Fruit fly (Drosophila melanogaster) whole organism, embryonic: ENCODE measurements around the gene CG3632.

Source experiments
- Antp ChIP-seq: fragments of 200-800 bp; sonication (Bioruptor generic); optimal IDR thresholded peaks from 3 replicates; lab custom pipeline; 2016; ENCODE audit warnings: missing biosample characterization, missing genetic modification characterization
- Atf-2 ChIP-seq: fragments of 200-800 bp; sonication (Bioruptor generic); optimal IDR thresholded peaks from 2 replicates; lab custom pipeline; 2016; ENCODE audit warnings: missing biosample characterization, missing genetic modification characterization
- Atf6 ChIP-seq: fragments of 200-800 bp; sonication (Bioruptor generic); IDR thresholded peaks from 2 replicates; pipeline ENCODE4 v1.3.6; 2022; ENCODE audit warnings: missing biosample characterization, missing genetic modification characterization
- B-H2 ChIP-seq: fragments of 200-800 bp; sonication (Bioruptor generic); optimal IDR thresholded peaks from 2 replicates; lab custom pipeline; 2018; ENCODE audit warnings: missing biosample characterization, mild to moderate bottlenecking, missing genetic modification characterization
- CG12659 ChIP-seq: fragments of 200-800 bp; sonication (Bioruptor generic); optimal IDR thresholded peaks from 3 replicates; lab custom pipeline; 2017; ENCODE audit warnings: mild to moderate bottlenecking, missing biosample characterization, missing genetic modification reagents, missing genetic modification characterization
- CG15073 ChIP-seq: fragments of 200-800 bp; sonication (Bioruptor generic); optimal IDR thresholded peaks from 2 replicates; lab custom pipeline; 2016; ENCODE audit warnings: missing biosample characterization, missing genetic modification characterization
- CG1603 ChIP-seq: fragments of 200-800 bp; sonication (Bioruptor generic); optimal IDR thresholded peaks from 2 replicates; lab custom pipeline; 2019; ENCODE audit warnings: missing biosample characterization, mild to moderate bottlenecking, missing genetic modification characterization, moderate library complexity
- CG17361 ChIP-seq: fragments of 200-800 bp; sonication (Bioruptor generic); IDR thresholded peaks from 3 replicates; pipeline ENCODE4 v1.3.6; 2022; ENCODE audit warnings: missing biosample characterization, missing genetic modification characterization
- CG17612 ChIP-seq: fragments of 200-800 bp; sonication (Bioruptor generic); IDR thresholded peaks from 2 replicates; pipeline ENCODE4 v1.3.6; 2022; ENCODE audit warnings: missing biosample characterization, missing genetic modification characterization
- CG30431 ChIP-seq: fragments of 200-800 bp; sonication (Bioruptor generic); optimal IDR thresholded peaks from 2 replicates; lab custom pipeline; 2017; ENCODE audit warnings: missing biosample characterization, missing genetic modification characterization
- CG5245 ChIP-seq: fragments of 200-800 bp; sonication (Bioruptor generic); optimal IDR thresholded peaks from 3 replicates; lab custom pipeline; 2016; ENCODE audit warnings: missing biosample characterization, missing genetic modification characterization
- CG7372 ChIP-seq: fragments of 200-800 bp; sonication (Bioruptor generic); IDR thresholded peaks from 2 replicates; pipeline ENCODE4 v1.3.6; 2022; ENCODE audit warnings: missing biosample characterization, missing genetic modification characterization
- CoRest ChIP-seq: fragments of 200-800 bp; sonication (Bioruptor generic); optimal IDR thresholded peaks from 3 replicates; lab custom pipeline; 2018; ENCODE audit warnings: missing biosample characterization, mild to moderate bottlenecking, missing genetic modification characterization, moderate library complexity
- Dp ChIP-seq: fragments of 200-800 bp; sonication (Bioruptor generic); optimal IDR thresholded peaks from 2 replicates; lab custom pipeline; 2018; ENCODE audit warnings: missing biosample characterization, mild to moderate bottlenecking, missing genetic modification characterization, moderate library complexity
- Gsc ChIP-seq: fragments of 200-800 bp; sonication (Bioruptor generic); IDR thresholded peaks from 2 replicates; pipeline ENCODE4 v1.3.6; 2022; ENCODE audit warnings: missing biosample characterization, missing genetic modification characterization
- HmgZ ChIP-seq: fragments of 200-800 bp; sonication (Bioruptor generic); optimal IDR thresholded peaks from 2 replicates; lab custom pipeline; 2018; ENCODE audit warnings: missing biosample characterization, mild to moderate bottlenecking, missing genetic modification characterization
- Hr3 ChIP-seq: fragments of 200-800 bp; sonication (Bioruptor generic); optimal IDR thresholded peaks from 3 replicates; lab custom pipeline; 2016; ENCODE audit warnings: missing biosample characterization, missing genetic modification characterization
- Hr51 ChIP-seq, 2 experiments: fragments of 200-800 bp; sonication (Bioruptor generic); optimal IDR thresholded peaks; 2 replicates in 1 of 2; 3 replicates in 1 of 2; lab custom pipeline; 2016 to 2018; ENCODE audit warnings: missing biosample characterization in 2 of 2, missing genetic modification characterization in 2 of 2, mild to moderate bottlenecking in 1 of 2, moderate library complexity in 1 of 2
- Hsf ChIP-seq: fragments of 200-800 bp; sonication (Bioruptor generic); optimal IDR thresholded peaks from 3 replicates; lab custom pipeline; 2016; ENCODE audit warnings: missing biosample characterization, missing genetic modification characterization
- Jarid2 ChIP-seq: fragments of 200-800 bp; sonication (Bioruptor generic); optimal IDR thresholded peaks from 3 replicates; lab custom pipeline; 2017; ENCODE audit warnings: mild to moderate bottlenecking, missing biosample characterization, missing genetic modification reagents, missing genetic modification characterization
- Lpt ChIP-seq: fragments of >200 bp; optimal IDR thresholded peaks from 2 replicates; lab custom pipeline; 2018; ENCODE audit warnings: missing biosample characterization, missing genetic modification characterization
- MBD-R2 ChIP-seq: fragments of 200-800 bp; sonication (Bioruptor generic); IDR thresholded peaks from 2 replicates; pipeline ENCODE4 v1.3.6; 2022; ENCODE audit warnings: missing biosample characterization, missing genetic modification characterization
- Myb ChIP-seq: fragments of 200-800 bp; sonication (Bioruptor generic); optimal IDR thresholded peaks from 2 replicates; lab custom pipeline; 2016; ENCODE audit warnings: missing biosample characterization, missing genetic modification characterization
- Oaz ChIP-seq: fragments of 200-800 bp; sonication (Bioruptor generic); IDR thresholded peaks from 2 replicates; pipeline ENCODE4 v1.3.6; 2022; ENCODE audit warnings: missing biosample characterization, missing genetic modification characterization
- Pdp1 ChIP-seq, 2 experiments: fragments of 200-800 bp; sonication (Bioruptor generic); optimal IDR thresholded peaks; 3 replicates each; lab custom pipeline; 2016; ENCODE audit warnings: missing biosample characterization in 2 of 2, missing genetic modification characterization in 2 of 2, mild to moderate bottlenecking in 1 of 2, moderate library complexity in 1 of 2
- Ravus ChIP-seq: fragments of 200-800 bp; sonication (Bioruptor generic); IDR thresholded peaks from 2 replicates; pipeline ENCODE4 v1.3.6; 2022; ENCODE audit warnings: missing biosample characterization, missing genetic modification characterization
- Scr ChIP-seq: fragments of 200-800 bp; sonication (Bioruptor generic); IDR thresholded peaks from 2 replicates; pipeline ENCODE4 v1.3.6; 2022; ENCODE audit warnings: missing biosample characterization, missing genetic modification characterization; ENCODE audit not compliant: partially characterized antibody
- Sin3A ChIP-seq: fragments of >200 bp; optimal IDR thresholded peaks from 2 replicates; lab custom pipeline; 2018
- Ssrp ChIP-seq: fragments of 200-800 bp; sonication (Bioruptor generic); optimal IDR thresholded peaks from 2 replicates; lab custom pipeline; 2018; ENCODE audit warnings: missing biosample characterization, mild to moderate bottlenecking, missing genetic modification characterization, moderate library complexity
- Taf1 ChIP-seq: fragments of 200-800 bp; sonication (Bioruptor generic); IDR thresholded peaks from 2 replicates; pipeline ENCODE4 v1.3.6; 2022; ENCODE audit warnings: missing biosample characterization, missing genetic modification characterization
- chinmo ChIP-seq: fragments of 200-800 bp; sonication (Bioruptor generic); IDR thresholded peaks from 4 replicates; pipeline ENCODE4 v1.3.6; 2022; ENCODE audit warnings: missing biosample characterization, missing genetic modification characterization; ENCODE audit not compliant: partially characterized antibody
- crc ChIP-seq: fragments of 200-800 bp; sonication (Bioruptor generic); optimal IDR thresholded peaks from 2 replicates; lab custom pipeline; 2016; ENCODE audit warnings: missing biosample characterization, missing genetic modification characterization
- cwo ChIP-seq: fragments of 200-800 bp; sonication (Bioruptor generic); optimal IDR thresholded peaks from 3 replicates; lab custom pipeline; 2017; ENCODE audit warnings: missing biosample characterization, missing genetic modification characterization, mild to moderate bottlenecking, moderate library complexity, missing genetic modification reagents
- dmrt11E ChIP-seq: fragments of 200-800 bp; sonication (Bioruptor generic); optimal IDR thresholded peaks from 3 replicates; lab custom pipeline; 2018; ENCODE audit warnings: missing biosample characterization, mild to moderate bottlenecking, missing genetic modification characterization, moderate library complexity
- dpn ChIP-seq, 2 experiments: fragments of 200-800 bp; sonication (Bioruptor generic); optimal IDR thresholded peaks; 3 replicates each; lab custom pipeline; 2016; ENCODE audit warnings: missing biosample characterization in 2 of 2, missing genetic modification characterization in 2 of 2
- ftz-f1 ChIP-seq: fragments of 200-800 bp; sonication (Bioruptor generic); optimal IDR thresholded peaks from 2 replicates; lab custom pipeline; 2016; ENCODE audit warnings: missing biosample characterization, missing genetic modification characterization
- gcm2 ChIP-seq: fragments of 200-800 bp; sonication (Bioruptor generic); optimal IDR thresholded peaks from 2 replicates; lab custom pipeline; 2016; ENCODE audit warnings: missing biosample characterization, missing genetic modification characterization
- gt ChIP-seq: fragments of 200-800 bp; sonication (Bioruptor generic); IDR thresholded peaks from 2 replicates; pipeline ENCODE4 v1.3.6; 2022; ENCODE audit warnings: missing biosample characterization, missing genetic modification characterization
- ken ChIP-seq: fragments of 200-800 bp; sonication (Bioruptor generic); IDR thresholded peaks from 3 replicates; pipeline ENCODE4 v1.3.6; 2022; ENCODE audit warnings: missing biosample characterization, missing genetic modification characterization
- knrl ChIP-seq: fragments of 200-800 bp; sonication (Bioruptor generic); IDR thresholded peaks from 3 replicates; pipeline ENCODE4 v1.3.6; 2022; ENCODE audit warnings: missing biosample characterization, missing genetic modification characterization; ENCODE audit not compliant: partially characterized antibody
- mirr ChIP-seq: fragments of 200-800 bp; sonication (Bioruptor generic); optimal IDR thresholded peaks from 3 replicates; lab custom pipeline; 2018; ENCODE audit warnings: missing biosample characterization, mild to moderate bottlenecking, missing genetic modification characterization
- peb ChIP-seq: fragments of 200-800 bp; sonication (Bioruptor generic); IDR thresholded peaks from 2 replicates; pipeline ENCODE4 v1.3.6; 2022; ENCODE audit warnings: missing biosample characterization, missing genetic modification characterization
- pnt ChIP-seq: fragments of 200-800 bp; sonication (Bioruptor generic); optimal IDR thresholded peaks from 3 replicates; lab custom pipeline; 2016; ENCODE audit warnings: missing biosample characterization, missing genetic modification characterization
- pzg ChIP-seq: fragments of 200-800 bp; sonication (Bioruptor generic); optimal IDR thresholded peaks from 3 replicates; lab custom pipeline; 2018; ENCODE audit warnings: missing biosample characterization, mild to moderate bottlenecking, missing genetic modification characterization, moderate library complexity
- schlank ChIP-seq: fragments of 200-800 bp; sonication (Bioruptor generic); optimal IDR thresholded peaks from 2 replicates; lab custom pipeline; 2018; ENCODE audit warnings: missing biosample characterization, mild to moderate bottlenecking, missing genetic modification characterization
- sens-2 ChIP-seq: fragments of 200-800 bp; sonication (Bioruptor generic); IDR thresholded peaks from 2 replicates; pipeline ENCODE4 v1.3.6; 2022; ENCODE audit warnings: missing biosample characterization, missing genetic modification characterization
- slp2 ChIP-seq: fragments of 200-800 bp; sonication (Bioruptor generic); optimal IDR thresholded peaks from 2 replicates; lab custom pipeline; 2016; ENCODE audit warnings: missing biosample characterization, missing genetic modification characterization
- vfl ChIP-seq: fragments of 200-800 bp; sonication (Bioruptor generic); optimal IDR thresholded peaks from 2 replicates; lab custom pipeline; 2016; ENCODE audit warnings: missing biosample characterization, missing genetic modification characterization
- vnd ChIP-seq: fragments of 200-800 bp; sonication (Bioruptor generic); IDR thresholded peaks from 3 replicates; pipeline ENCODE4 v1.3.6; 2022; ENCODE audit warnings: missing biosample characterization, missing genetic modification characterization; ENCODE audit not compliant: partially characterized antibody
- zfh1 ChIP-seq: fragments of 200-800 bp; sonication (Bioruptor generic); IDR thresholded peaks from 3 replicates; pipeline ENCODE4 v1.3.6; 2022; ENCODE audit warnings: missing biosample characterization, missing genetic modification characterization

Gene CG3632

DNA sequence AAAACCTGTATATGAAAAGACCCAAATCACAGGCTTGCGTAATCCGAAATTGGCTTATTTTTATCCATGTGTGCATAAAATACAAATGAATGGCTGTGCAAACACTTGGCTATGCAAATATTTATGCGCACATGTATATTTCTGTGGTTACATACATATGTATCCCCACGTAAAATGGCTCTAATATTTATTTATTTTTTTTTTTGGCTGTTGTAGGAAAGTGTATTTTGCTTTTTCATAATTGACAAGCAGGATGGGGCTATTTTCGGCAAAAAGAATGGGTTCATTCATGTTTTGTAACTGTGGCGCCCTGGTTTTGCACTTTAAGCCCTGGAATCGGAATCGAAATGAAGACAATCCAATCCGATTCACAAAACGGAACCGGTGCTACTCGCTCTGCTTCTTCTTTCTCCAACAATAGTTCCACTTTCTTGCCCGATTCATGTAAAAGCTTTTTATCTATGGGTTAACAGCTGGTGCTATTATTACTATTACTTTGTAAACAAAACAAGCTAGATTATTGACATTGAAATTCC lies 38.7 kb downstream of the CG3632 start (continued):
- TF ChIP-seq vfl (GFP tag; lab: Kevin White, UChicago) = peak; percentile 75
- peak; percentile 52 for TF ChIP-seq Hr3
- TF ChIP-seq CG17361 = peak; percentile 66
- peak; percentile 57; the same call in 1 of the 3 replicates for TF ChIP-seq ken
- peak; percentile 8 for TF ChIP-seq dmrt11E (tag; lab: Kevin White, UChicago)
- peak; percentile 61 for TF ChIP-seq Ssrp
- TF ChIP-seq peb (GFP tag; lab: Robert Waterston, UW) = peak; percentile 32; the same call in 1 of the 2 replicates
- TF ChIP-seq dpn (GFP tag; optimal IDR thresholded peaks at IDR 0.05; lab: Kevin White, UChicago) = peak; percentile 73 to 80
- peak; percentile 59 for TF ChIP-seq cwo (GFP tag; lab: Kevin White, UChicago)
- TF ChIP-seq Gsc = no peak
- TF ChIP-seq Hsf = peak; percentile 76
- no peak for TF ChIP-seq ftz-f1
- peak; percentile 53 for TF ChIP-seq HmgZ (tag; lab: Kevin White, UChicago)
- no peak for TF ChIP-seq Dp (GFP tag; lab: Kevin White, UChicago)
- peak; percentile 78 for TF ChIP-seq zfh1 (GFP tag; lab: Robert Waterston, UW)
- no peak for TF ChIP-seq vnd (GFP tag; lab: Robert Waterston, UW)
- TF ChIP-seq CG17612 (GFP tag; lab: Robert Waterston, UW) = peak; percentile 45; the same call in 1 of the 2 replicates
- 0 out of 2 replicates have a peak, but pooled peaks have one; percentile 17 for TF ChIP-seq gt
- peak; percentile 64 for TF ChIP-seq schlank (tag; lab: Kevin White, UChicago)
- peak; percentile 72 for TF ChIP-seq sens-2 (GFP tag; lab: Robert Waterston, UW)
- TF ChIP-seq slp2 = peak; percentile 49
- TF ChIP-seq Taf1 (GFP tag; lab: Robert Waterston, UW) = no peak
- peak; percentile 55; the same call in 1 of the 2 replicates for TF ChIP-seq CG7372 (GFP tag; lab: Robert Waterston, UW)
- TF ChIP-seq Jarid2 = no peak
- TF ChIP-seq Scr (GFP tag; lab: Robert Waterston, UW) = 0 out of 2 replicates have a peak, but pooled peaks have one; percentile 18
- TF ChIP-seq MBD-R2 (GFP tag; lab: Robert Waterston, UW) = peak; percentile 71
- peak; percentile 38 for TF ChIP-seq crc (GFP tag; lab: Kevin White, UChicago)
- peak; percentile 43 for TF ChIP-seq pzg (GFP tag; lab: Kevin White, UChicago)
- TF ChIP-seq chinmo (GFP tag; lab: Robert Waterston, UW) = 0 out of 4 replicates have a peak, but pooled peaks have one; percentile 40
- TF ChIP-seq knrl (GFP tag; lab: Robert Waterston, UW) = 0 out of 3 replicates have a peak, but pooled peaks have one; percentile 35
- peak; percentile 67 for TF ChIP-seq B-H2 (GFP tag; lab: Kevin White, UChicago)
- peak; percentile 49; the same call in 1 of the 2 replicates for TF ChIP-seq Ravus
- TF ChIP-seq Pdp1 (GFP tag; optimal IDR thresholded peaks at IDR 0.05; lab: Kevin White, UChicago) = peak; percentile 76 to 84
- no peak for TF ChIP-seq mirr
- no peak for TF ChIP-seq Lpt (GFP tag; lab: Kevin White, UChicago)
- no peak for TF ChIP-seq Sin3A
- peak; percentile 71 for TF ChIP-seq Atf-2 (GFP tag; lab: Kevin White, UChicago)
- no peak; the same call in 1 of the 2 replicates for TF ChIP-seq Oaz (GFP tag; lab: Robert Waterston, UW)
- peak; percentile 68 for TF ChIP-seq gcm2 (GFP tag; lab: Kevin White, UChicago)
- TF ChIP-seq pnt (GFP tag; lab: Kevin White, UChicago) = peak; percentile 43
- TF ChIP-seq Myb (GFP tag; lab: Kevin White, UChicago) = peak; percentile 48
- TF ChIP-seq CoRest (tag; lab: Kevin White, UChicago) = peak; percentile 73
- TF ChIP-seq Hr51 (GFP tag; optimal IDR thresholded peaks at IDR 0.05; lab: Kevin White, UChicago) = peak; percentile 68
- TF ChIP-seq CG15073 (GFP tag; lab: Kevin White, UChicago) = no peak
- peak; percentile 16 for TF ChIP-seq CG30431 (GFP tag; lab: Kevin White, UChicago)
- TF ChIP-seq CG12659 (GFP tag; lab: Kevin White, UChicago) = peak; percentile 78
- peak; percentile 84 for TF ChIP-seq Atf6 (GFP tag; lab: Robert Waterston, UW)
- TF ChIP-seq CG5245 (GFP tag; lab: Kevin White, UChicago) = peak; percentile 38
- peak; percentile 37 for TF ChIP-seq CG1603 (tag; lab: Kevin White, UChicago)
- peak; percentile 66 for TF ChIP-seq Antp (GFP tag; lab: Kevin White, UChicago)
